Worm (Caenorhabditis elegans) whole organism, L1 larva: ENCODE results near the gene daf-10.
A peak's percentile ranks its signal among the peaks of the same experiment; 100 is the strongest.

Experiments
- aly-2 ChIP-seq: fragments of 150-350 bp; optimal IDR thresholded peaks from 2 replicates; lab custom pipeline; 2014; ENCODE audit warnings: missing biosample characterization, missing genetic modification characterization
- ceh-82 ChIP-seq, 3 experiments: fragments of 150-350 bp in 1 of 3; sonication (generic microtip) in 2 of 3; optimal IDR thresholded peaks; 2 replicates each; lab custom pipeline; 2014 to 2017; ENCODE audit warnings: missing biosample characterization in 3 of 3, missing genetic modification characterization in 3 of 3
- dpl-1 ChIP-seq, 3 experiments: fragments of 150-350 bp in 2 of 3; sonication (generic microtip) in 1 of 3; optimal IDR thresholded peaks; 2 replicates each; lab custom pipeline; 2014 to 2017; ENCODE audit warnings: missing biosample characterization in 3 of 3, missing genetic modification characterization in 3 of 3, missing genetic modification reagents in 3 of 3
- efl-1 ChIP-seq, 4 experiments: fragments of 150-350 bp; optimal IDR thresholded peaks in 3 of 4; peaks in 1 of 4; 1 replicate in 1 of 4; 2 replicates in 3 of 4; lab custom pipeline; 2014; ENCODE audit warnings: missing biosample characterization in 2 of 4, missing genetic modification characterization in 2 of 4, missing genetic modification reagents in 2 of 4
- fkh-10 ChIP-seq: sonication (generic microtip); optimal IDR thresholded peaks from 2 replicates; lab custom pipeline; 2017; ENCODE audit warnings: missing biosample characterization, missing genetic modification reagents, missing genetic modification characterization
- nhr-11 ChIP-seq: fragments of 150-350 bp; optimal IDR thresholded peaks from 2 replicates; lab custom pipeline; 2014; ENCODE audit warnings: missing biosample characterization, missing genetic modification characterization
- nhr-237 ChIP-seq: fragments of 150-350 bp; optimal IDR thresholded peaks from 2 replicates; lab custom pipeline; 2014; ENCODE audit warnings: missing biosample characterization, missing genetic modification characterization
- nhr-77 ChIP-seq: fragments of 150-350 bp; optimal IDR thresholded peaks from 2 replicates; lab custom pipeline; 2014; ENCODE audit warnings: missing biosample characterization, missing genetic modification characterization
- snpc-4 ChIP-seq: fragments of 150-350 bp; optimal IDR thresholded peaks from 2 replicates; lab custom pipeline; 2014; ENCODE audit warnings: missing biosample characterization, missing genetic modification characterization
- sup-37 ChIP-seq: fragments of 200-800 bp; sonication (Bioruptor generic); optimal IDR thresholded peaks from 2 replicates; lab custom pipeline; 2018; ENCODE audit warnings: mild to moderate bottlenecking, missing genetic modification characterization, missing compliant biosample characterization
- unc-30 ChIP-seq: sonication (generic microtip); optimal IDR thresholded peaks from 2 replicates; lab custom pipeline; 2017; ENCODE audit warnings: missing biosample characterization, missing genetic modification characterization
- zag-1 ChIP-seq: fragments of 150-350 bp; optimal IDR thresholded peaks from 2 replicates; lab custom pipeline; 2014; ENCODE audit warnings: missing biosample characterization, missing genetic modification characterization

- TF ChIP-seq dpl-1 (GFP tag; optimal IDR thresholded peaks at IDR 0.05; lab: Kevin White, UChicago) (peak; percentile 65 to 70 (median 70)), fkh-10 (no peak), zag-1 (no peak), sup-37 (GFP tag; lab: Kevin White, UChicago) (no peak), aly-2 (tag; lab: Kevin White, UChicago) (no peak), nhr-77 (tag; lab: Kevin White, UChicago) (no peak), ceh-82 (tag; optimal IDR thresholded peaks at IDR 0.05; lab: Kevin White, UChicago) (peak; percentile 3 to 38 (median 14)), nhr-237 (tag; lab: Kevin White, UChicago) (no peak), efl-1 (optimal IDR thresholded peaks at IDR 0.05; lab: Kevin White, UChicago) (peak; percentile 49 to 66), efl-1 (GFP tag; optimal IDR thresholded peaks at IDR 0.05 in 1 of 2; lab: Kevin White, UChicago) (peak; percentile 69 to 96), unc-30 (no peak), nhr-11 (no peak), snpc-4 (tag; lab: Kevin White, UChicago) (no peak)
Measured at ce11 chrIV:9096160-9096879, 49.7 kb downstream of the daf-10 start, which contains the start of the genes znf-706 and cpna-3.
